Fruit fly (Drosophila melanogaster): ENCODE results near the gene CG5731.

The CG5731 gene

dm6 chr2L:10226724-10227407 lies 17.3 kb upstream of the CG5731 start, which contains the start of gene CG5708:
CG5708 (minus strand) TSS chr2L:10226808.
- TF ChIP-seq CrebA (GFP tag; optimal IDR thresholded peaks at IDR 0.05; ENCODE audit: borderline replicate concordance) (no peak), Sp1 (GFP tag; optimal IDR thresholded peaks at IDR 0.05) (peak; percentile 11), Dif (GFP tag; optimal IDR thresholded peaks at IDR 0.05; ENCODE audit: partially characterized antibody) (no peak), Hr78 (GFP tag; optimal IDR thresholded peaks at IDR 0.05) (no peak), rgr (GFP tag; optimal IDR thresholded peaks at IDR 0.05) (peak; percentile 15), Hr83 (GFP tag; optimal IDR thresholded peaks at IDR 0.05; ENCODE audit: poor library complexity, severe bottlenecking) (no peak), Jra (GFP tag; optimal IDR thresholded peaks at IDR 0.05) (no peak), Rel (GFP tag; optimal IDR thresholded peaks at IDR 0.05) (no peak), Rel (tag; optimal IDR thresholded peaks at IDR 0.05) (peak; percentile 41), Hnf4 (GFP tag; optimal IDR thresholded peaks at IDR 0.05) (peak; percentile 22), ey (GFP tag; optimal IDR thresholded peaks at IDR 0.05) (no peak), dmrt93B (GFP tag; optimal IDR thresholded peaks at IDR 0.05) (no peak), Myc (optimal IDR thresholded peaks at IDR 0.05) (peak; percentile 82), sv (GFP tag; optimal IDR thresholded peaks at IDR 0.05) (no peak), woc (GFP tag; optimal IDR thresholded peaks at IDR 0.05) (peak; percentile 80), OdsH (GFP tag; optimal IDR thresholded peaks at IDR 0.05) (no peak), br (GFP tag; optimal IDR thresholded peaks at IDR 0.05) (no peak), lola (GFP tag; optimal IDR thresholded peaks at IDR 0.05) (no peak), sage (GFP tag; optimal IDR thresholded peaks at IDR 0.05) (peak; percentile 26)

dm6 chr2L:10226213-10226723 lies 16.7 kb upstream of the CG5731 start:
- TF ChIP-seq CrebA (GFP tag; optimal IDR thresholded peaks at IDR 0.05; ENCODE audit: borderline replicate concordance) (no peak), sv (GFP tag; optimal IDR thresholded peaks at IDR 0.05) (no peak), Rel (GFP tag; optimal IDR thresholded peaks at IDR 0.05) (peak; percentile 9), Rel (tag; optimal IDR thresholded peaks at IDR 0.05) (no peak)

dm6 chr2L:10222550-10223231 lies 13.1 kb upstream of the CG5731 start, which contains the start of gene Bcs1:
Bcs1 (plus strand) TSS chr2L:10222657.
- TF ChIP-seq rgr (GFP tag; optimal IDR thresholded peaks at IDR 0.05) (no peak), GATAd (GFP tag; optimal IDR thresholded peaks at IDR 0.05) (no peak), N (GFP tag; optimal IDR thresholded peaks at IDR 0.05) (no peak), Rel (GFP tag; optimal IDR thresholded peaks at IDR 0.05) (no peak), Rel (tag; optimal IDR thresholded peaks at IDR 0.05) (peak; percentile 7), tai (GFP tag; optimal IDR thresholded peaks at IDR 0.05) (peak; percentile 58), Sp1 (GFP tag; optimal IDR thresholded peaks at IDR 0.05) (no peak), CG9705 (GFP tag; optimal IDR thresholded peaks at IDR 0.05) (no peak), foxo (GFP tag; optimal IDR thresholded peaks at IDR 0.05) (no peak), h (GFP tag; optimal IDR thresholded peaks at IDR 0.05) (no peak), Hnf4 (GFP tag; optimal IDR thresholded peaks at IDR 0.05) (no peak), Jra (GFP tag; optimal IDR thresholded peaks at IDR 0.05) (no peak), lola (GFP tag; optimal IDR thresholded peaks at IDR 0.05) (no peak), Mio (GFP tag; optimal IDR thresholded peaks at IDR 0.05) (no peak), dsf (GFP tag; optimal IDR thresholded peaks at IDR 0.05; ENCODE audit: borderline replicate concordance) (no peak), CG32264 (GFP tag; optimal IDR thresholded peaks at IDR 0.05) (no peak), sv (GFP tag; optimal IDR thresholded peaks at IDR 0.05) (no peak), brk (GFP tag; optimal IDR thresholded peaks at IDR 0.05) (peak; percentile 60), Dif (GFP tag; optimal IDR thresholded peaks at IDR 0.05; ENCODE audit: partially characterized antibody) (no peak), Hr78 (GFP tag; optimal IDR thresholded peaks at IDR 0.05) (no peak), dl (GFP tag; optimal IDR thresholded peaks at IDR 0.05; ENCODE audit: insufficient read depth in 1 of 2, partially characterized antibody in 2 of 2) (no peak)

dm6 chr2L:10221387-10221705 lies 11.8 kb upstream of the CG5731 start:
- no peak for TF ChIP-seq dl (GFP tag; optimal IDR thresholded peaks at IDR 0.05; ENCODE audit: insufficient read depth in 1 of 2, partially characterized antibody in 2 of 2)
- no peak for TF ChIP-seq usp (GFP tag; optimal IDR thresholded peaks at IDR 0.05)
- TF ChIP-seq woc (GFP tag; optimal IDR thresholded peaks at IDR 0.05), result no peak

Data from whole organism, wandering third instar larva.